Worm (Caenorhabditis elegans): ENCODE data around the gene famk-1.

famk-1 gene

DNA sequence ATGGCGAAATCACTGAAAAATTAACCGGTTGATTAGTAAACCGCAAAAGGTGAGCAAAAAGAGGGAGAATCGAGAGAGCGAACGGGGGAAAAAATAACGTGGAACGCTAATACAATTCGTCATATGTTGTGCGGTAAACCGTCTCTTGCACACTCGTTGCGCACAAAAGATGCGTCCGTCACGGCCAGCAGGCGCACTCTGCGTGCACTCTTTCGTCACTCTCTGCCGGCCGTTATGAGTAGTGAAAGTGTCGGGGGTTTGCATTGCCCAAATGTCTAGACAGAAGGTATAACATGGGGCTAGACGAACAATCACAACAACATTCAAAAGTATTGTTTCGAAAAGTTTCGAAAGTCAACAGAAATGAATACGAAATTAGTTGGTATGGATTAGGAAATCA, 31.6 kb downstream of the famk-1 start, which contains the start of gene pkhm-2 (continued):
- TF ChIP-seq spr-1 (tag; optimal IDR thresholded peaks at IDR 0.05) (peak; percentile 90), ama-1 (optimal IDR thresholded peaks at IDR 0.05) (no peak), nhr-6 (tag; optimal IDR thresholded peaks at IDR 0.05) (peak; percentile 97), dmd-8 (GFP tag; IDR thresholded peaks at IDR 0.05) (no peak), daf-12 (tag; optimal IDR thresholded peaks at IDR 0.05) (no peak), nhr-42 (GFP tag; IDR thresholded peaks at IDR 0.05) (peak; percentile 68; the same call in 1 of the 2 replicates), cey-2 (tag; optimal IDR thresholded peaks at IDR 0.05; ENCODE audit: borderline replicate concordance, insufficient read depth) (no peak), Y48G9A.11 (GFP tag; IDR thresholded peaks at IDR 0.05) (no peak), daf-8 (GFP tag; IDR thresholded peaks at IDR 0.05) (no peak), ceh-20 (GFP tag; IDR thresholded peaks at IDR 0.05) (peak; percentile 84), ceh-28 (tag; optimal IDR thresholded peaks at IDR 0.05) (no peak), lin-38 (GFP tag; IDR thresholded peaks at IDR 0.05) (peak; percentile 83), nhr-28 (tag; optimal IDR thresholded peaks at IDR 0.05) (peak; percentile 82), ZK337.2 (GFP tag; IDR thresholded peaks at IDR 0.05) (no peak), duxl-1 (tag; optimal IDR thresholded peaks at IDR 0.05; ENCODE audit: poor library complexity) (peak; percentile 92), madf-5 (GFP tag; IDR thresholded peaks at IDR 0.05) (no peak), daf-16 (GFP tag; optimal IDR thresholded peaks at IDR 0.05) (peak in 1 of 2 experiments; percentile 61), daf-16 (tag; optimal IDR thresholded peaks at IDR 0.05) (peak; percentile 86), hlh-11 (tag; optimal IDR thresholded peaks at IDR 0.05) (peak; percentile 96), tag-97 (GFP tag; IDR thresholded peaks at IDR 0.05) (no peak), D1046.2 (GFP tag; IDR thresholded peaks at IDR 0.05) (no peak), ces-1 (GFP tag; optimal IDR thresholded peaks at IDR 0.05) (no peak), lin-29 (GFP tag; IDR thresholded peaks at IDR 0.05) (0 out of 2 replicates have a peak, but pooled peaks have one; percentile 11), unc-130 (GFP tag; optimal IDR thresholded peaks at IDR 0.05) (no peak), mxl-3 (GFP tag; optimal IDR thresholded peaks at IDR 0.05) (peak; percentile 95), hmg-1.1 (GFP tag; IDR thresholded peaks at IDR 0.05) (peak; percentile 94), snpc-4 (tag; optimal IDR thresholded peaks at IDR 0.05) (peak; percentile 44), zfp-3 (GFP tag; conservative IDR thresholded peaks at IDR 0.05) (peak; percentile 48; the same call in 1 of the 2 replicates), madf-9 (GFP tag; conservative IDR thresholded peaks at IDR 0.05) (peak; percentile 78)

ce11 chrX:15176431-15176911, 36.6 kb downstream of the famk-1 start, which contains the start of gene col-41:
TSS of gene col-41 (minus strand) at chrX:15176481.
- TF ChIP-seq hlh-11 (tag; optimal IDR thresholded peaks at IDR 0.05) (peak; percentile 9), F49E8.2 (tag; optimal IDR thresholded peaks at IDR 0.05; ENCODE audit: borderline replicate concordance) (no peak), mdl-1 (tag; optimal IDR thresholded peaks at IDR 0.05) (peak in 1 of 2 experiments; percentile 25), daf-19 (GFP tag; conservative IDR thresholded peaks at IDR 0.05) (no peak), ztf-11 (tag; optimal IDR thresholded peaks at IDR 0.05) (no peak)

DNA sequence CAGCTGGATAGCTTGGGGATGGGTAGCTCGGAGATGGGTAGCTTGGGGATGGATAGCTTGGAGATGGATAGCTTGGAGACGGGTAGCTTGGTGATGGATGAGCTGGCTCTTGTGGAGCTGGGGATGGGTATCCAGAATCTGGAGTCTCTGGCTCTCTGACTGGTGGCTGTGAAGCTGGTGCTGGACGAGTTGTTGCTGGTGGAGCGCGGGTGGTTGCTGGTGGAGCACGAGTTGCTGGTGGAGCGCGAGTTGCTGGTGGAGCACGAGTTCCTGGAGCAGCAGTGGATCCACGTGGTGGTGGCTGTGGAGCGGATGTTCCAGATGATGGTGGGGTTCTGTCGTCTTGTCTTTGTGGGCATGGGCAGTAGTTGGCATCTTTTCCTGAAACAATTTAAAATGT, 37.8 kb downstream of the famk-1 start:
- TF ChIP-seq set-16 (GFP tag; IDR thresholded peaks at IDR 0.05): peak; percentile 83
- TF ChIP-seq aha-1 (tag): peak; percentile 37
- no peak for TF ChIP-seq jun-1 (tag; optimal IDR thresholded peaks at IDR 0.05)

DNA sequence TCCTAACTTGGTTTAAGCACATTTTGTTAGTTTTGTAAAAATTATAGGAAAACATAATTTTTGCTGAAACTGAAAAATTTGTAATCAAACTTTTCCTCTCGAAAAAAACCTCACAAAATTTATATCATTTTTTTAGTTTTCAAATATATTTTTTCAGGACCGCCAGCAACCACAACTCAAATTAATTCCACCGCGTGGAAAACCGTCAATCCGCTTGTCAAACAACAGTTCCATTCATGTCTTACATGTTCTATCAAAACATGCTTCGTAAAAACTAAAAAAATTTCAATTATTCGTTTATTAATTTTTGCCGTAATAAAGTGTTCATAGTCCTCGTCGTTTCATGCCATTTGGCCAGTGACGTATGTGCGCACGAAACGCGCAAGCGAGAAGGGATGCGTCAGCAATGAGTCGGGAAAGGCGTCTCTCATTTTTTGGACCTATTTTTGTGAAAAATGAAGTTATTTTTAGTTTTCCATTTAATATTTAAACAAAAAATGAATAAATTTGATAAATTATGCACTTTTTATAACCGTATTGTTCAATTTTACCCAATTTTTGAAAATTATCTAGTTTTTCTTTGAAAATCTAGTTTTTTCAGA, 39.7 kb downstream of the famk-1 start, which contains the start of gene ucr-2.2:
Gene ucr-2.2, plus strand, starts transcription at position 602 of the 602 bp plus-strand sequence.
- no peak; the same call in 1 of the 2 replicates for TF ChIP-seq zfp-3 (GFP tag; conservative IDR thresholded peaks at IDR 0.05)
- peak in 1 of 2 experiments; percentile 41 for TF ChIP-seq mdl-1 (tag; optimal IDR thresholded peaks at IDR 0.05)
- TF ChIP-seq mxl-2 (GFP tag; conservative IDR thresholded peaks at IDR 0.05): no peak
- TF ChIP-seq Y105C5A.15 (GFP tag; IDR thresholded peaks at IDR 0.05): no peak
- peak; percentile 95 for TF ChIP-seq mep-1 (tag; optimal IDR thresholded peaks at IDR 0.05)
- TF ChIP-seq hmg-1.1 (GFP tag; IDR thresholded peaks at IDR 0.05): peak; percentile 91
- TF ChIP-seq fkh-10 (GFP tag; optimal IDR thresholded peaks at IDR 0.05): peak; percentile 35
- TF ChIP-seq spr-3 (GFP tag; optimal IDR thresholded peaks at IDR 0.05): peak; percentile 2
- peak; percentile 88 for TF ChIP-seq nhr-6 (tag; optimal IDR thresholded peaks at IDR 0.05)
- TF ChIP-seq aha-1 (tag): peak; percentile 34
- no peak for TF ChIP-seq Y48G9A.11 (GFP tag; IDR thresholded peaks at IDR 0.05)
- no peak for TF ChIP-seq ama-1 (optimal IDR thresholded peaks at IDR 0.05)
- no peak for TF ChIP-seq daf-16 (GFP tag; optimal IDR thresholded peaks at IDR 0.05)
- peak; percentile 75 for TF ChIP-seq daf-16 (tag; optimal IDR thresholded peaks at IDR 0.05)
- peak; percentile 74 for TF ChIP-seq duxl-1 (tag; optimal IDR thresholded peaks at IDR 0.05; ENCODE audit: poor library complexity)
- no peak for TF ChIP-seq F44E2.7 (GFP tag; IDR thresholded peaks at IDR 0.05)
- no peak for TF ChIP-seq egl-27 (tag; optimal IDR thresholded peaks at IDR 0.05)
- no peak for TF ChIP-seq unc-39 (tag; optimal IDR thresholded peaks at IDR 0.05)
- TF ChIP-seq ceh-62 (tag; optimal IDR thresholded peaks at IDR 0.05): no peak
